Worm (Caenorhabditis elegans) whole organism, midembryonic: ENCODE data around the gene kqt-3.

Experiments used
- T22C8.4 ChIP-seq: fragments of 200-800 bp; sonication (Bioruptor generic); IDR thresholded peaks from 2 replicates; pipeline ENCODE4 v1.3.6; 2022; ENCODE audit warnings: missing genetic modification characterization, missing compliant biosample characterization
- cog-1 ChIP-seq: sonication (generic microtip); optimal IDR thresholded peaks from 2 replicates; lab custom pipeline; 2016; ENCODE audit warnings: missing genetic modification characterization, missing compliant biosample characterization
- flt-1 ChIP-seq: fragments of 200-800 bp; sonication (Bioruptor generic); IDR thresholded peaks from 2 replicates; pipeline ENCODE4 v1.3.6; 2022; ENCODE audit warnings: missing genetic modification characterization, missing compliant biosample characterization
- klf-2 ChIP-seq: fragments of 200-800 bp; sonication (Bioruptor generic); conservative IDR thresholded peaks from 2 replicates; pipeline ENCODE4 v1.3.6; 2022; ENCODE audit warnings: missing genetic modification reagents, missing genetic modification characterization, missing compliant biosample characterization
- med-1 ChIP-seq: sonication (generic microtip); optimal IDR thresholded peaks from 2 replicates; lab custom pipeline; 2017; ENCODE audit warnings: missing genetic modification characterization, mild to moderate bottlenecking, missing compliant biosample characterization, antibody characterized with exemption, missing genetic modification reagents; ENCODE audit not compliant: insufficient read depth
- ref-1 ChIP-seq: fragments of 200-800 bp; sonication (Bioruptor generic); conservative IDR thresholded peaks from 2 replicates; pipeline ENCODE4 v1.3.6; 2022; ENCODE audit warnings: missing genetic modification reagents, missing genetic modification characterization, missing compliant biosample characterization
- ztf-23 ChIP-seq: fragments of 200-800 bp; sonication (Bioruptor generic); IDR thresholded peaks from 2 replicates; pipeline ENCODE4 v1.3.6; 2022; ENCODE audit warnings: missing genetic modification reagents, missing genetic modification characterization, missing compliant biosample characterization
- ztf-29 ChIP-seq: fragments of 200-800 bp; sonication (Bioruptor generic); IDR thresholded peaks from 2 replicates; pipeline ENCODE4 v1.3.6; 2022; ENCODE audit warnings: missing genetic modification reagents, missing genetic modification characterization, missing compliant biosample characterization

DNA sequence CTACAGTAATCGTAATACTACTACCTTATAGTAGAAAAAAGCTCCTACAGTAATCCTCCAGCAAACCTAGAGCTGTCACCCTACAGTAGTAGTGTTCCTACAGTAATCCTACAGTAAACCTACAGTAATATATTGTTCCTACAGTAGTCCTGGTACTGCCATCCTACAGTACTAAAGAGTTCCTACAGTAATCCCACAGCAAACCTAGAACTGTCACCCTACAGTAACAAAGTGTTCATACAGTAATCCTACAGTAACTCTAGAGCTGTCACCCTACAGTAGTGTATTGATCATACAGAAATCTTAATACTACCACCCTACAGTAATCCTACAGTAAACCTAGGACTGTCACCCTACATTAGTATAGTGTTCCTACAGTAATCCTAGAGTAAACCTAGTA lies 17.2 kb downstream of the kqt-3 start:
- TF ChIP-seq ztf-29 (GFP tag; lab: Robert Waterston, UW) (no peak), ref-1 (GFP tag; lab: Robert Waterston, UW) (no peak), med-1 (no peak), T22C8.4 (no peak), flt-1 (GFP tag; lab: Robert Waterston, UW) (no peak), klf-2 (GFP tag; lab: Robert Waterston, UW) (no peak), cog-1 (tag; lab: Kevin White, UChicago) (no peak), ztf-23 (no peak)
